Worm (Caenorhabditis elegans): ENCODE measurements around the gene dod-21.

dod-21 gene

ce11 chrIV:12936221-12936776 lies at the start of gene dod-21, which contains the start of gene cld-1:
dod-21 (plus strand) TSS chrIV:12936738.
cld-1 (minus strand) TSS chrIV:12936271.
- no peak for TF ChIP-seq unc-62 (GFP tag; optimal IDR thresholded peaks at IDR 0.05)

DNA sequence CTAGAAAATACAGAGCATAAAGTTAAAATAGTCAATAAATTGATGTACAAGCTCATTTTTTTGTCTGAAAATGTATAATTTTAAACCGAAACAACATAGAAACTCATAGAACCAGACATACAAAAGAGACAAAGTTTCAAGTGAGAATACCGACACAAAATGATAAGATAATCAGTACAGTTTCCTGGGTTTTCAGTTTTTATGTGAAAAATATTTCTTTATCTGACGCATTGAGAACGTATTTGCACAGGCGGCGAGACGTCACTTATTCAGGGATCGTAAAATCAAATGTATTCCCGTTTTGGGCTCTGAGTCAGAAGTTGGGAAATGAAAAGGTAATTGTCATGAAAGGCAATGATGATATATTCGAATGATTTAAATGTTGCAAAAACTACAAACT lies 46.1 kb upstream of the dod-21 start, which contains the start of gene K08D8.6:
Gene K08D8.6, minus strand, starts transcription at position 64 of the 400 bp plus-strand sequence.
- TF ChIP-seq unc-62 (GFP tag; optimal IDR thresholded peaks at IDR 0.05): no peak

ce11 chrIV:12891080-12891479 lies 45.5 kb upstream of the dod-21 start:
- no peak for TF ChIP-seq unc-62 (GFP tag; optimal IDR thresholded peaks at IDR 0.05)

DNA sequence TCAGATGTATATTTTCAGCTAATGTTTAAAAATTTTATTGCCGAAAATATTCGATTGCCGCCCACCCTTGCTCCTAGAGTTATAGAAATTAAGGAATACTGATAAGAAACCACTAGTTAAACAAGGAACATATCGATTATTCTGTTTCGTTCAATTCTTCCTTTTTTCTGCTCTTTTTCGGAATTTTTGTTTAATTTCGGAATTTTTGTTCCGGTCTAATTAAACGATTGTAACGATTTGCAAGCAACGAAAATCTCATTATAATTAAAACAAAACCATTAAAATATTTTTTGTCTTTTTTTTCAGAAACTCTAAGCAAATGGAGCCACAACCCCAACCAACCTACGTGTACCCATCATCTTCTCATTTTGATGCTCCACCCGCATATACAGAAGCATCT lies 44.3 kb upstream of the dod-21 start, which contains the start of gene K08D8.1:
Gene K08D8.1, plus strand, starts transcription at position 301 of the 400 bp plus-strand sequence.
- TF ChIP-seq unc-62 (GFP tag; optimal IDR thresholded peaks at IDR 0.05): no peak

DNA sequence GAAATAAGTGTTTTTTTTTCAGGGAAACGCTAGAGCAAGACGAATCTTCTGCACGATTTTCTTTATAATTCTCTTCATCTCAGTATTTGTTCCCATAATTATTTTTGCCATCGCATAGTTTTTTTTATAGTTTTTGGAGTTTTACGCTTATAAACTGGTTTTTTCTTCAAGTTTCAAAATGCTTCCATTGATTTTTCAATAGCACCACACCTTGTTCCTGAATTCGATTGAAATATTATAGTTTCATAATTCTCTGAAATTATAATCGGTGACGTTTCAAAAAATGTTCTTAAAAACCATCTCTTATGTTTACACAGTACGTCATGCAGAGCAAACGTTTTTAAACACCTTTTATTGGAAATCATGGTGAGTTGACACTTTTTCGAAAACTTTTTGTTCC lies 43.4 kb upstream of the dod-21 start, which contains the start of gene K08D8.12:
Gene K08D8.12, plus strand, starts transcription at position 301 of the 400 bp plus-strand sequence.
- TF ChIP-seq unc-62 (GFP tag; optimal IDR thresholded peaks at IDR 0.05): no peak

ce11 chrIV:12894996-12895395 lies 41.5 kb upstream of the dod-21 start, which contains the start of gene K08D8.11:
K08D8.11 (plus strand) TSS chrIV:12895296.
- no peak for TF ChIP-seq unc-62 (GFP tag; optimal IDR thresholded peaks at IDR 0.05)

DNA sequence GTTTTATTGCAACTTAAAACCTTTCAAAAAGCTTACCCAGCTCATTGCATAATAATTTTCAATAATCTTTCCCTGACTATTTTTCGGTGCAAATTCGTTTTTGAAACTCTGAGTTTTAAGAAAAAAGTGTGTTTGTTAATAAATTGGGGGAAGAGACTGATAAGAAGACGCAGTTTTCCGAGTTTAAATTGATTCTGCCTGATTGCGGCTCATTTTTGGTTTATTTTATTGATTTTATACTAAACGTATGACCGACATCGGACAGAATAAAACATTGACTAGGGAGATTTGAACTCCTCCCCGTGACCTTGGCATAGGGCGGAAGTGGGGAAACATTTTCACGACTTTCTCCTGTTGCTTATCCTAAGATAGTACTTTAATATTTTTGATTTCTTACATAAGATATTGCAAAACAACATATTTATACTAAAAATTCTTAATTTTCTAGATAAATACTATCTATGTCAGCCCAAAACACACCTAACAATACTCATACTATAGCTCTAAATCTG lies 40.1 kb upstream of the dod-21 start, which contains the start of gene K08D8.7:
Gene K08D8.7, plus strand, starts transcription at position 462 of the 512 bp plus-strand sequence.
- TF ChIP-seq unc-62 (GFP tag; optimal IDR thresholded peaks at IDR 0.05): no peak

ce11 chrIV:12897146-12897545 lies 39.4 kb upstream of the dod-21 start:
- no peak for TF ChIP-seq unc-62 (GFP tag; optimal IDR thresholded peaks at IDR 0.05)

DNA sequence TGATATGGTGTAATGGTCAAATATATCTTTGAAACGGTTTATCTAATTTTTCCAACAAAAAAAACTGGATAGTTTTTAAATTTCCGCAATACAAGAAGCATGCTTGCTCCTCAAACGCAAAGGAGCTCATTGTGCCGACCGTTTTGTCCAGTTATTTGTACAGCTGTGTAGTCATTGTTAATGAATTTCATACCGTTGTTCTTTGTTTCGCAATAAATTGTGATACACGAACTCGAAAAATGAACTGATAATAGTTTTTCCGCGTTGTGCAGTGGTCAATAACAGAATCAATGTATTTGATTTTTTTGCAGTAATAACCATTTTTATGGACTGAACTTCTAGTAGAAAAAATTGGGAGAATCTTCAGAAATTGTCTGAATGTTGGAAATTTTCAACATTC lies 37.7 kb upstream of the dod-21 start:
- TF ChIP-seq unc-62 (GFP tag; optimal IDR thresholded peaks at IDR 0.05): no peak

DNA sequence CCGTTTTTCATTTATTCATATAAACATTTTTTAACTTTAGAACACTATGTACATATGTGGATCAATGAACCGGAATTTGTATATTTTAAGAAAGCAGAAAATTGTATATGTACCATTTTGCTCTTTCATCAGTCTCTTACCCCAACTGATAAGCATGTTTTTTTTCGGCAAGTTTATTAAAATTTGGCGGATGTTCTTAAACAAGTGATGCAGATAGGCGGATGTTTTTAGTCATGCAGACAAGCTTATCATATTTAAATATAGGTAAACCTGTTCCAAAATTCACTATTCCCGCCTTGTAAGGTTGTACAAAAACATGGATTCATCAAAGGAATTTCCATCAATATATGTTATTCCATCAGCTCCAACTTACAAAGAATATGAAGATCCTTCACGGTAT lies 37.1 kb upstream of the dod-21 start, which contains the start of gene K08D8.9:
Gene K08D8.9, plus strand, starts transcription at position 301 of the 400 bp plus-strand sequence.
- no peak for TF ChIP-seq unc-62 (GFP tag; optimal IDR thresholded peaks at IDR 0.05)

DNA sequence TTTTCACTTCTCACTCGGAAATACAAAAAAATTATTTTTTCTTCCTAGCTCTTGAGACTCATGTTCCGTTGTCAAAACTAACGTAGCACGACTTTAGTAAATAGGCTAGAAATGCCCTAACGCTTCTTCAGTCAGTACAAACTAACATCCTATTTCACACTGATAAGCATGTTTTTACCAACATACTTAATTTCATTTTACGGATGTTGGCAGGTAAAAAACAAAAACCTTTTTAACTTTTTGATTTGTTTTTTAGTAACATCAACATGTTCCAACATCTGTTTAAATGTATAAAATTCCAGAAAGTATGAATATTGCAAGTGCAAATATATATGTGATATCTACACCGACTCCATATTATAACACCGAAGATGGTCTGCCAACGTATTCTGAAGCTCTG lies 36.3 kb upstream of the dod-21 start, which contains the start of gene K08D8.10:
Gene K08D8.10, plus strand, starts transcription at position 301 of the 400 bp plus-strand sequence.
- TF ChIP-seq unc-62 (GFP tag; optimal IDR thresholded peaks at IDR 0.05): no peak

- no peak for TF ChIP-seq unc-62 (GFP tag; optimal IDR thresholded peaks at IDR 0.05)
These were observed 34.9 kb upstream of the dod-21 start for ce11 chrIV:12901602-12902001.

ce11 chrIV:12902430-12903110 lies 34.0 kb upstream of the dod-21 start, which contains the start of gene K08D8.2:
K08D8.2 (plus strand) TSS chrIV:12903060.
- no peak for TF ChIP-seq unc-62 (GFP tag; optimal IDR thresholded peaks at IDR 0.05)

DNA sequence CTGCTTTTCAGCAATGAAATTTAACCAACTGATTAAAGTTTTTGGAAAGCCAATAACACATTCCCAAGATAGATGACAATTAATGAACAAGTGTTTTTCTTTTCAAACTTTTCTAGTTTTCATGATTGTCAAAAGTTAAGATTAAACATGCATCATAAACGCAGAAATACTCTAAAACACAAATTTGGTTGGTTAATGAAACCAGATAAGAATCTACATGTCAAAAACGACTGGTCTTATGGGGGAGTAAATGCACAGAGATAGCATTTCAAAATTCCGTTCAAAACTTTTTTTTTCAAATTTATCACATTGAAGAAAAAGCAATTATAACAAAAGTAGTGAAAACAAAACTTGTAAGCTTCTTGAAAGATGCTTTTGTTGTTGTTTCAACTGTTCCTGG lies 32.9 kb upstream of the dod-21 start:
- TF ChIP-seq unc-62 (GFP tag; optimal IDR thresholded peaks at IDR 0.05): no peak

DNA sequence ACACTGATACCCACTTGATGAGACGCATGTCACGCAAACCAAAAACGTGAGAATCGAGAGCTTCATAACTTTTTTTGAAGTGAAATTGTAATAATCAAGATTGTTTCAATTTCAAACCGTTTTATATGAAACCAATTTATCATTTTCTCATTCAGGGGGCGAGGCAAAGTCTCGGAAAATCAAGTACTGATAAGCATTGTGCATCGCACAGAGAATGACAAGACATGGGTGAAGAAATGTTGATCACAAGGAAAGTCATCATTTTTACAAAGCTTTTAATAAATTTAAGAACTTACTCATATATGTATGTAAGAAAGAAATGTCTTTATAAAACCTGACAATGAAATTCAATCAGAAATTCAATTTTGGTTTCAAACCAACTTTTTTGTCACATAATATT lies 30.0 kb upstream of the dod-21 start, which contains the start of gene K08D8.3:
Gene K08D8.3, minus strand, starts transcription at position 131 of the 400 bp plus-strand sequence.
- TF ChIP-seq unc-62 (GFP tag; optimal IDR thresholded peaks at IDR 0.05): no peak

ce11 chrIV:12909871-12910270 lies 26.7 kb upstream of the dod-21 start, which contains the start of gene K08D8.4:
K08D8.4 (minus strand) TSS chrIV:12909998.
- no peak for TF ChIP-seq unc-62 (GFP tag; optimal IDR thresholded peaks at IDR 0.05)
